Worm (Caenorhabditis elegans): ENCODE measurements around the gene srh-138.

ce11 chrV:16455065-16455464, 15.8 kb downstream of the srh-138 start, which contains the start of gene str-14:
- no peak for TF ChIP-seq nhr-11 (tag; optimal IDR thresholded peaks at IDR 0.05)
- TF ChIP-seq unc-62 (GFP tag; optimal IDR thresholded peaks at IDR 0.05), result no peak
- TF ChIP-seq mdl-1 (tag; optimal IDR thresholded peaks at IDR 0.05), result no peak
- no peak for TF ChIP-seq egl-27 (tag; optimal IDR thresholded peaks at IDR 0.05)
